Fruit fly (Drosophila melanogaster) whole organism, prepupa: Measurements from ENCODE around the gene Nepl15.

Experiments used
- Eip93F ChIP-seq: fragments of 200-800 bp; sonication (Bioruptor generic); optimal IDR thresholded peaks from 2 replicates; lab custom pipeline; 2016; ENCODE audit warnings: missing biosample characterization, mild to moderate bottlenecking, missing genetic modification characterization
- Hr4 ChIP-seq: fragments of 200-800 bp; sonication (Bioruptor generic); optimal IDR thresholded peaks from 3 replicates; lab custom pipeline; 2016; ENCODE audit warnings: missing biosample characterization, missing genetic modification characterization
- Sox102F ChIP-seq: fragments of 200-800 bp; sonication (Bioruptor generic); optimal IDR thresholded peaks from 2 replicates; lab custom pipeline; 2016; ENCODE audit warnings: missing biosample characterization, mild to moderate bottlenecking, missing genetic modification characterization
- achi ChIP-seq: fragments of 200-800 bp; sonication (Bioruptor generic); optimal IDR thresholded peaks from 3 replicates; lab custom pipeline; 2016; ENCODE audit warnings: missing biosample characterization, missing genetic modification characterization
- svp ChIP-seq: fragments of 200-800 bp; sonication (Bioruptor generic); peaks from one replicate; lab custom pipeline; 2016; ENCODE audit warnings: missing biosample characterization, missing genetic modification characterization

DNA sequence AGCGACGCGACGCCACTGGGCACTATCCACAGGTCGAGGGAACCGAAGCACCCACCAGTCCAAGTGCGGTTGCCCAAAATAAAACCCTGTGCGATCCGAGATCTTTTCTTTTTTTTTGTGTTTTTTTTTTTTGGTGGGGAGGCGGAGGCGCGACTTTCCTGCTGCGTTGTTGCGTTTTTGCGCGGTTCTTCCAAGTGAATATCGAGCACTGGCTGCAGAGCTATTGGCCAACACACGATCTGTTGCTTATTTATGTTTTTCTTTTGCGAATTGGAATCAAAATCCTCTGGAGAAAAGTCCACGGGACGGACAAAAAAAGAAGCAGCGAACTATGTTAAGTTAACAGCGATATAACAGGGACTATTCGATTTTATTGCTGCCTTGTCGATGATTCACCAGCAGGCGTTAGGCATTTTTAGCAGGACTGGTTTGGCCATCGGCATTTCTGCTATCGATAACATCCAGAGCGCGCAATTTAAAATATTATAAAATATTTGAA, 45.1 kb downstream of the Nepl15 start, which contains the start of gene wge:
- TF ChIP-seq Eip93F, result peak; percentile 47
- no peak for TF ChIP-seq Sox102F (GFP tag; lab: Kevin White, UChicago)
- peak; percentile 47 for TF ChIP-seq achi (GFP tag; lab: Kevin White, UChicago)
- TF ChIP-seq Hr4 (GFP tag; lab: Kevin White, UChicago), result no peak
- peak; percentile 28 for TF ChIP-seq svp (GFP tag; lab: Kevin White, UChicago)
